Worm (Caenorhabditis elegans): Measurements from ENCODE around the gene nfm-1.

Gene nfm-1

ce11 chrIII:6170038-6170437 lies 10.8 kb downstream of the nfm-1 start:
- TF ChIP-seq unc-62 (GFP tag; optimal IDR thresholded peaks at IDR 0.05), result no peak

DNA sequence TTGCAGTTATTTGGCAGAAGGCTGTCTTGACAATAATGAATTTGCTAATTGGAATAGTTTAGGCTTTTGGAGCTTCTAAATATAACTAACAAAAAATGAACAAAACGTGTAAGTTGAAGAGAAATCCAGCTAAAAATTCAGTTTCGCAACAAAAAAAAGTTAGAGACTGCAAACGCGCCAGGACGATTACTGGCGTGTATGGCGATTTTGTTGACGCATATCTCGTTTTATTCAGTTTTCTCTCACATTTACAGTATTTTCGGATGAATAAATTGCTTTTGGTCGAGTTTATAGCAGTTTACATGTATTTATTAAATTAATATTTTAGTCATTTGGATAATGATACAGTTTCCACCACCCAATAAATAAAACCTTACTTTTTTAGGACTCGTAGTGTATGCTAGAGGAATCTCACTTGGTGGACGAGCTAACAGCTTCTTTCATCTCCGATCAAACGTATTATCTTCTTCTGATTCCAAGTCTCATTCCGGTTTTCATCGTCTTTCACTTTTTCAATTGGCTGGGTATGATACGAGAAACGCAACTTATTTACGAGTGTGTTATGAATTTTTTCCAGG lies 13.9 kb downstream of the nfm-1 start, which contains the start of the genes abcf-3 and F42A10.5:
abcf-3 (plus strand) TSS at position 384 of the 578 bp plus-strand sequence.
F42A10.5 (minus strand) TSS at position 458 of the 578 bp plus-strand sequence.
- TF ChIP-seq unc-62 (GFP tag; optimal IDR thresholded peaks at IDR 0.05), result no peak

DNA sequence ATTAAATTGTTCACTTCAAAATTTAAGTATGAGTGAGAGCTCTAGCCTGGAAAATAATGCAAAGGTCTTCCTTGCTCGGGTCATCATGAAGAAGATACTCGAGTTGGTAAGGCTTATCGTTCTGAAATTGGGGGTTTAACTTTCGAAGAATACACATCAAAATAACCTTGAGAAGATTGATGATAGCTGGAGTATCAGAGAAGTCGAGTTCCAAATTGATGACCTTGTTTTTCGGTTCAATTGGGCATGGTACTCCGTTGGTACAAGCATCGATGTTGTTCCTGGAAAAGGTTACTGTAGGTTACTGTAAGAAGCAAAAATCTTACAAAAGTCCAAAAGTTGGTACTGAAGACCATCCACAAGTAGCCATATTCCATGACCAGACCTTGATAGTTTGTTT lies 16.9 kb downstream of the nfm-1 start:
- no peak for TF ChIP-seq unc-62 (GFP tag; optimal IDR thresholded peaks at IDR 0.05)

- TF ChIP-seq unc-62 (GFP tag; optimal IDR thresholded peaks at IDR 0.05), result no peak
Observed at ce11 chrIII:6176761-6177160, 17.5 kb downstream of the nfm-1 start, which contains the start of gene F42A10.6. F42A10.6 (minus strand) TSS chrIII:6176861.

ce11 chrIII:6177631-6178030 lies 18.4 kb downstream of the nfm-1 start:
- TF ChIP-seq unc-62 (GFP tag; optimal IDR thresholded peaks at IDR 0.05), result no peak

DNA sequence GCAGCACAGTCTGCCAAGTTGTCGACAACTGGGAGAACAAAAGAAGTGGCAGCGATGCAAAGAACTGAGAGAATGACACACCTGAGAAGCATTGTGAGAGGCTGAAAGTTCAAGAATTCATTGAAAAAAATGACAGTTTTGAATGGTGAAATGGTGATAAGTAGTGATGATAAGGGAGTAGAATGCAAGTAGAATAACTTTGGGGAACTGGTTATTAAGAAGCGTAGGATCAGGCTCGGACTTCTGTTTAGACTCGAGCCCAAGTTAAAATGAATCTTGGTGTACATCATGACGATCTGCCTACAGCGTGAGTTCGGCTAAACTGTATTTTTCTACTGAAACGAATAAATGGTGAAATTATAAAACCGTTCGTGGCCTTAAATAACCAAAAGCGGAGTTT lies 19.3 kb downstream of the nfm-1 start, which contains the start of gene F42A10.7:
F42A10.7 (minus strand) TSS at position 101 of the 400 bp plus-strand sequence.
- TF ChIP-seq unc-62 (GFP tag; optimal IDR thresholded peaks at IDR 0.05), result no peak

- TF ChIP-seq unc-62 (GFP tag; optimal IDR thresholded peaks at IDR 0.05), result no peak
Observed at ce11 chrIII:6179062-6179461, 19.8 kb downstream of the nfm-1 start.

DNA sequence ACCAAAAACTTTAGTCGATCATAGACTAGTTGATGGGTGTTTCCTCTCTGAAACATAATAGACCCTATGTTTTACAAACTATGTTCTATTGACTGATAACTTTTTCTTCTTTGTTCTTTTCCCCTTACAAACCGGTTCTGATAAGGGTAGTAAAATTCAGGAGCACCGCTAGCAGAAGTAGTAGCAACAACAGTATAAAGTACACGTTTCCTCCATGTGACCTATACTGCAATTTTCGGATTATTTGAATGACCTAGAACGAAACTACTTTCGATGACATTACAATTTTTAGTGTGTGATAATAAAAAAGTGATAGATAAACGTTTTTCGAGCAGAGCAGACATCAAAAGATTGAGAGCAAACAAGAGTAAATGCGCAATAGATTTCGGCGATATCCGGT lies 21.0 kb downstream of the nfm-1 start:
- TF ChIP-seq unc-62 (GFP tag; optimal IDR thresholded peaks at IDR 0.05), result no peak

ce11 chrIII:6183118-6183517 lies 23.9 kb downstream of the nfm-1 start, which contains the start of gene nas-28:
nas-28 (minus strand) TSS chrIII:6183218.
- TF ChIP-seq unc-62 (GFP tag; optimal IDR thresholded peaks at IDR 0.05), result no peak

DNA sequence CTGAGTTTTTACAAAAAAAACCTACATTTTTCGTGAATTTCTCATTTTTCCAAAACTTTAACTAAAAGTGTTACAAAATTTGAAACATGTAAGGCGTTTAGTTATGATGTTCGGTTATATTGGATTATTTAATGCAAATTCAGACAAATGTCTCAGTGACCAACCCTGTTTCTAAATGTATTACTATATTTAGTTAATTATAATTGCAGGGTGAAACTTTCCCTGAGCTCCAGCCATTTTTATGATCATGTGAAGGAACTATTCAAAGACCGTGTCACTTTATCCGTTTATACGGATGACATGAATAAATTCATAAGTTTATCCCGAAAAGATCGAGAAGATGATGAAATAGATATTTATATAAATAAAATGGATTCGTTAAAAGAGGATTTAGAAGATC lies 31.6 kb downstream of the nfm-1 start, which contains the start of gene C23G10.5:
C23G10.5 (plus strand) TSS at position 301 of the 400 bp plus-strand sequence.
- no peak for TF ChIP-seq unc-62 (GFP tag; optimal IDR thresholded peaks at IDR 0.05)

DNA sequence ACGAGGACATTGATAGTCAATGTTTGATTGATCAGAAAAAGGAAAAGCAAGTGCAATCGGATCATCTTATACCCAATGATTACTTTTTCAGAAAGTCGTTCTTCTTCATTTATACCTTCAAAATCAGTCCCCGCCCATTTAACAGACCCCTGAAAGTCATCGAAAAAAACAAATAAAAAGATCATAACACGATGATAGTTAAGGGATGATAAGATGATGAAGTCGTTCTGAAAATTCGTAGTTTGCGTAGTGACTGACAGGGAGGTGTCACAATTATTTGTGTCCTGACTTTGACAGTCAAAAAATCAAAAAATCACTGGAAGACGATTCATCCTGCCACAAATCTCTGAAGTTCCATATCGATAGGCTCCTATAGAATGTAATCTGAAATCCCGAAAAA lies 35.2 kb downstream of the nfm-1 start, which contains the start of gene ugt-66:
ugt-66 (minus strand) TSS at position 101 of the 400 bp plus-strand sequence.
- no peak for TF ChIP-seq unc-62 (GFP tag; optimal IDR thresholded peaks at IDR 0.05)

- no peak for TF ChIP-seq unc-62 (GFP tag; optimal IDR thresholded peaks at IDR 0.05)
Observed at ce11 chrIII:6195718-6196117, 36.5 kb downstream of the nfm-1 start.

DNA sequence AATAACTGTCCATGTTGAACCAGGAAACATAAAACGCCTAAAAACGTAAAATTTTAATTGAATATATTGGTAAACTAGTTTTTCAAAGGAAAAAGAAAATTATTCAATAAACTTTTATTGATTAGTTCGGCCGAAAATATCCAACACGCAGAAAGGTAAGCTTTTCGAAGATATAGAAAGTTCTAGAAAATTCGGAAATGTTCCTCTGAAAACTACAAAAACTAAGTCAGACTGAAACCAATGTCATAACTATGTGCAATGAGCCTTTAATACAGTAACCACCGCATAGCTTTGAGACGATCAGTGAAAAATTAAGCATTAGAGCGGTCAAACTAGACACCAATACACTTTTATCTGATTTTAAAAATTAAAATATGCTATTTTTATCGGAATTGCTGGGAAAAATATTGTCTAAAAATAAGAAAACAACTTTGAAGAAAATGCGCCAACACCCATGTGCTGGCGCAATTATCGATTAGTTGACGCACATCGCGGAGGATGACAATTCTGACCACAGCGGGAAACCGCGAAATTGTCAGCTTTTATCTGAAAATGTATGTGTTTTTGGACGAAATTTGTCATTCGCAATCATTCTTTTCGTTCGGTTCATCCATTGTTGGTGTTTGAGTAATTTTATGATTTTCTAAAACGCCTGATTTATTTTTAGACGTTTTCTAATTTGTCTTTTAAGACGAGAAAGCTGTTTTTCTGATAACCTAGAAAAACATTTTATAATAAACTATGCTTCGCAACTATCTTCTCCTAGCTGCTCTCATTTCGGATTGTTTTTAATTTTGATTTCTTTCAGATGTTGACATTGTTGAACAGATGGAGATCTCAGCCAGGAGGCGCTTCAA lies 39.4 kb downstream of the nfm-1 start, which contains the start of the genes C23G10.7 and rpn-2:
C23G10.7 (minus strand) TSS at position 37 of the 857 bp plus-strand sequence.
rpn-2 (plus strand) TSS at position 807 of the 857 bp plus-strand sequence.
- no peak for TF ChIP-seq unc-62 (GFP tag; optimal IDR thresholded peaks at IDR 0.05)

DNA sequence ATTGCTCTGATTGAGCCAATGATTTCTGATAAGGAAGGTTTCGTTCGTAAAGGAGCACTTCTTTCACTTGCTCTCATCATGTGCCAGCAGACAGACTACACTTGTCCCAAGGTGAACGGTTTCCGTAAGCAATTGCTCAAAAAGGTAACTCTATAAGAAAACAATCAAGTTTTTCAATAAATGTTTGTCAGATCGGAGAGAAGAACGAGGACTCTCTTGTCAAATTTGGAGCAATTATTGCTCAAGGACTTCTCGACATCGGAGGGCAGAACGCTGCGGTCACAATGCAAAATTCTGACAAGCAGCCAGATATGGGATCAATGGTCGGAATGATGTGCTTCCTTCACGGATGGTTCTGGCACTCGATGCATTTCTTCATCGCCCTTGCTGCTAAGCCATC lies 42.1 kb downstream of the nfm-1 start:
- TF ChIP-seq unc-62 (GFP tag; optimal IDR thresholded peaks at IDR 0.05), result no peak

DNA sequence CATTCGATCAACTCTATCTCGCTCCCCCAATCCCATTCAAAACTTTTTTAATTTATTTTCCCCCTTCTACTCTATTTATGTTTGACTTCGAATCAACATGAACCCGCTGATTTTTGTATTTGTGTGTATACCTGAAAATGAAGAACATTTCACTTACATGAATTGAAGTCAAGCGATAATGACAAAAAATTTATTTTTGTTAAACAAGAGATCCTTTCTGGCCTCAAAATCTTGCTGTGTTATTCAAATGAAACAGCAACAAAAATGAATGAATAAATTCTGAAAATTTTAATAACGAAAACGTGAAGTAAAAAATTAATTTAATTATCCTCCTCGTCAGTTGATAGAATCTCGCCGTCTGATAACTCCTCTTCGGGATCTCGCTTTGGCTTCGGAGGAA lies 43.2 kb downstream of the nfm-1 start:
- TF ChIP-seq unc-62 (GFP tag; optimal IDR thresholded peaks at IDR 0.05), result no peak

DNA sequence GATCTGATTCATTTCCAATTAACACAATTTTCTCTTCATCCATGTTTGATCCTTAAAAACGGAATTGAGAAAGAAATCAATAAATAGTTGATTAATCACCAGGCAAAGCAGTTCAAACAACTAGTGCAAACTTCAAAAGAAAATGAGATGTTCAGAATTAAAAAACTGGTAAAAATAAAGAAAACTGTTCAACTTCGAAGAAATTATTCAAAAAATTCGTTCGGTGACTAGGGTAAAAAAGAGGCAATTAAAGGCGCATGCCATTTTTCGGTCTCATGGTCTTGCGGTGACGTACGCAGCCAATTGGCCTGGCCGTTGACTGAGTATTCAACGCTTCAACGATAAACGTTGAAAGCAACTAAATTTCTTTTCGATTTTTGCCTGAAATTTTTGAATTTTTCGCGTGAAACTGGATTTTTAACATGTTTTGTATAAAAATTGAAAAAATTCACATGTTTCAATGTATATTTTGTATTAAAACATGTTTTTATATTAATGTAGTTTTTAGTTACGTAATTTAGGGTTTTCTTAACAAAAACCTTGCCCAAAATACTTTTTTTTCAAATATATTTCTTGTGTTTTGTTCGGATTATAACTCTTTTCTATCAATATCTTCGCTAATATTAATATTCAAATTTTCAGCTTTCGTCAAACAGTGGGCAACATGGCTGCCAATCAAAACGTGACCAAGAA lies 47.1 kb downstream of the nfm-1 start, which contains the start of the genes sna-3 and rps-3:
sna-3 (minus strand) TSS at position 51 of the 693 bp plus-strand sequence.
rps-3 (plus strand) TSS at position 643 of the 693 bp plus-strand sequence.
- TF ChIP-seq unc-62 (GFP tag; optimal IDR thresholded peaks at IDR 0.05), result no peak
